Worm (Caenorhabditis elegans): ENCODE results near the gene ZK470.1.

DNA sequence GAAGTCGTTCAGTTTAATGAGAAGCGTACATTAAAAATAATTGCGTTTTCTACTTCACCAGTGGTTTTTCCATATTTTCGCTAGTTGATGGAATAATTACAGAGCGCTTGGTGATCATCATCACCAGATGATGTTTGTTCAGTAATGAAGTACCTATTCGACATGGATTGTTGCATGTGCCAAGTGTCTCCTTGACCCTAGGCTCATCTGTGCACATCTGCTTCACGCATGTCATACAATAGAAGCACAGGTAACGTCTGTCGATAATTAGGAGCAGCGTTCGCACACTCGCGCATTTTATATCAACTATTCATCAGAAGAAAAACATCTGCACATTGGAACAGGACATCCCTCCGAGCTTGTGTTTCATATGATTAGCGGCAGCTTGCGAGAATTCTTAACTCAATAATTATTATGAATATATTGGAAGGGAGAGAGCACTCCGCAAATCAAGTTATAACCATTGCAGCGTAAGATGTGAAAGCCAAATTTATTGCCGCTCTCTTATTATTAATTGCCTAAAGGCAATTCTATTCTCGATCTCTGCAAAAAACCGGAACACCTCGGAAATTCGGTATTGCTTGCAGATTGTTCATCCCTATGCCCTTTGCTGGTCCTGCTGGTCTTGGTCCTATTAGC is 38.2 kb upstream of the ZK470.1 start:
- no peak for TF ChIP-seq ref-1 (GFP tag; conservative IDR thresholded peaks at IDR 0.05)
- TF ChIP-seq klf-2 (GFP tag; conservative IDR thresholded peaks at IDR 0.05): no peak
- no peak for TF ChIP-seq T22C8.4 (GFP tag; IDR thresholded peaks at IDR 0.05)
- TF ChIP-seq med-1 (GFP tag; optimal IDR thresholded peaks at IDR 0.05; ENCODE audit: insufficient read depth): no peak
- TF ChIP-seq ztf-23 (GFP tag; IDR thresholded peaks at IDR 0.05): no peak
